Worm (Caenorhabditis elegans) whole organism, midembryonic: Measurements from ENCODE around the gene srz-82.

Source experiments
- T22C8.4 ChIP-seq: fragments of 200-800 bp; sonication (Bioruptor generic); IDR thresholded peaks from 2 replicates; pipeline ENCODE4 v1.3.6; 2022; ENCODE audit warnings: missing genetic modification characterization, missing compliant biosample characterization
- cog-1 ChIP-seq: sonication (generic microtip); optimal IDR thresholded peaks from 2 replicates; lab custom pipeline; 2016; ENCODE audit warnings: missing genetic modification characterization, missing compliant biosample characterization
- flt-1 ChIP-seq: fragments of 200-800 bp; sonication (Bioruptor generic); IDR thresholded peaks from 2 replicates; pipeline ENCODE4 v1.3.6; 2022; ENCODE audit warnings: missing genetic modification characterization, missing compliant biosample characterization
- ref-1 ChIP-seq: fragments of 200-800 bp; sonication (Bioruptor generic); conservative IDR thresholded peaks from 2 replicates; pipeline ENCODE4 v1.3.6; 2022; ENCODE audit warnings: missing genetic modification reagents, missing genetic modification characterization, missing compliant biosample characterization
- tab-1 ChIP-seq: fragments of 200-800 bp; sonication (Bioruptor generic); IDR thresholded peaks from 2 replicates; pipeline ENCODE4 v1.3.6; 2022; ENCODE audit warnings: missing genetic modification characterization, missing compliant biosample characterization

DNA sequence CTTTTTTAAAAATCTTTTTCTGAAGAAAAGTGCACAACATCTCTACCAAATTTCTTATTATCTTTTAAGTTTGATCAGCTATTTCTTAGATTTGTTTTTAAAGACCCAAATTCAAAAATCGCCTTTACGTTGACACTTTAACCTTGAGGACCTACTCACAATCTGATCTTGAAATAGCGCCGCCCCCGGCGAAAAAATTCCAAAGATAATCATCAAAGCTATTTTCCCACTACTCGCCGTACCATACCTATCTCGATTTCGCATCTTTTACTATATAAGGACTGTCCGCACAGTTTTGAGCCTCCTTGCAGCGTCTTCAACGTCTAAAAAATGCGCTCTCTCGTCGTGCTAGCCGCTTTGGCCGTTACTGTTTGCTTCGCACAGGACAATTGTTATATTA lies 41.8 kb upstream of the srz-82 start, which contains the start of gene grd-10:
- TF ChIP-seq tab-1 (GFP tag; lab: Robert Waterston, UW) (no peak), flt-1 (no peak), cog-1 (tag; lab: Kevin White, UChicago) (no peak), T22C8.4 (no peak), ref-1 (GFP tag; lab: Robert Waterston, UW) (no peak)
